Fruit fly (Drosophila melanogaster) whole organism: ENCODE data around the gene zye.

ENCODE experiments used
- CG8478 ChIP-seq: fragments of >200 bp; optimal IDR thresholded peaks from 2 replicates; lab custom pipeline; 2018; ENCODE audit warnings: inconsistent platforms
- Dll ChIP-seq: fragments of >200 bp; optimal IDR thresholded peaks from 2 replicates; lab custom pipeline; 2017
- EcR ChIP-seq, 2 experiments: fragments of >200 bp; optimal IDR thresholded peaks; 2 replicates each; lab custom pipeline; 2017; ENCODE audit warnings: missing biosample characterization in 2 of 2, missing genetic modification characterization in 2 of 2, missing genetic modification reagents in 2 of 2
- pan ChIP-seq: fragments of >200 bp; optimal IDR thresholded peaks from 2 replicates; lab custom pipeline; 2017
- psq ChIP-seq: fragments of >200 bp; optimal IDR thresholded peaks from 2 replicates; lab custom pipeline; 2017
- usp ChIP-seq: fragments of >200 bp; optimal IDR thresholded peaks from 2 replicates; lab custom pipeline; 2017; ENCODE audit warnings: missing biosample characterization, missing genetic modification characterization, mixed read lengths

- no peak for TF ChIP-seq psq (lab: Kevin White, UChicago)
- no peak for TF ChIP-seq usp (GFP tag; lab: Kevin White, UChicago)
- TF ChIP-seq CG8478 = no peak
- no peak for TF ChIP-seq pan
- no peak for TF ChIP-seq EcR (GFP tag; optimal IDR thresholded peaks at IDR 0.05; lab: Kevin White, UChicago)
- no peak for TF ChIP-seq Dll (lab: Kevin White, UChicago)
Observed at dm6 chr3L:20447957-20448356, 34.6 kb downstream of the zye start.
